Fruit fly (Drosophila melanogaster) whole organism, embryonic: ENCODE measurements around the gene Spn88Ea.
A peak's percentile ranks its signal among the peaks of the same experiment; 100 is the strongest.

Experiments
- Atf6 ChIP-seq: fragments of 200-800 bp; sonication (Bioruptor generic); IDR thresholded peaks from 2 replicates; pipeline ENCODE4 v1.3.6; 2022; ENCODE audit warnings: missing biosample characterization, missing genetic modification characterization
- B-H1 ChIP-seq: fragments of 200-800 bp; sonication (Bioruptor generic); IDR thresholded peaks from 3 replicates; pipeline ENCODE4 v1.3.6; 2022; ENCODE audit warnings: missing biosample characterization, missing genetic modification characterization
- B-H2 ChIP-seq: fragments of 200-800 bp; sonication (Bioruptor generic); optimal IDR thresholded peaks from 2 replicates; lab custom pipeline; 2018; ENCODE audit warnings: missing biosample characterization, mild to moderate bottlenecking, missing genetic modification characterization
- CG10274 ChIP-seq: fragments of 200-800 bp; sonication (Bioruptor generic); optimal IDR thresholded peaks from 3 replicates; lab custom pipeline; 2017; ENCODE audit warnings: missing biosample characterization, mild to moderate bottlenecking, missing genetic modification characterization
- CG10431 ChIP-seq: fragments of 200-800 bp; sonication (Bioruptor generic); optimal IDR thresholded peaks from 3 replicates; lab custom pipeline; 2018; ENCODE audit warnings: missing biosample characterization, mild to moderate bottlenecking, missing genetic modification characterization
- CG10979 ChIP-seq: fragments of 200-800 bp; sonication (Bioruptor generic); optimal IDR thresholded peaks from 2 replicates; lab custom pipeline; 2018; ENCODE audit warnings: missing biosample characterization, mild to moderate bottlenecking, missing genetic modification characterization, moderate library complexity
- CG11085 ChIP-seq: fragments of 200-800 bp; sonication (Bioruptor generic); IDR thresholded peaks from 2 replicates; pipeline ENCODE4 v1.3.6; 2022; ENCODE audit warnings: missing biosample characterization, missing genetic modification characterization
- CG11560 ChIP-seq: fragments of 200-800 bp; sonication (Bioruptor generic); IDR thresholded peaks from 3 replicates; pipeline ENCODE4 v1.3.6; 2022; ENCODE audit warnings: missing biosample characterization, missing genetic modification characterization
- CG14710 ChIP-seq: fragments of 200-800 bp; sonication (Bioruptor generic); optimal IDR thresholded peaks from 3 replicates; lab custom pipeline; 2019; ENCODE audit warnings: missing biosample characterization, mild to moderate bottlenecking, missing genetic modification characterization, moderate library complexity
- CG1529 ChIP-seq: fragments of 200-800 bp; sonication (Bioruptor generic); optimal IDR thresholded peaks from 3 replicates; lab custom pipeline; 2018; ENCODE audit warnings: missing biosample characterization, missing genetic modification characterization
- CG16779 ChIP-seq: fragments of 200-800 bp; sonication (Bioruptor generic); IDR thresholded peaks from 2 replicates; pipeline ENCODE4 v1.3.6; 2022; ENCODE audit warnings: missing biosample characterization, missing genetic modification characterization
- CG2875 ChIP-seq: fragments of 200-800 bp; sonication (Bioruptor generic); optimal IDR thresholded peaks from 2 replicates; lab custom pipeline; 2017; ENCODE audit warnings: missing biosample characterization, mild to moderate bottlenecking, missing genetic modification characterization, missing genetic modification reagents
- CG43689 ChIP-seq: fragments of 200-800 bp; sonication (Bioruptor generic); IDR thresholded peaks from 2 replicates; pipeline ENCODE4 v1.3.6; 2022; ENCODE audit warnings: missing biosample characterization, missing genetic modification characterization
- CG5180 ChIP-seq: fragments of 200-800 bp; sonication (Bioruptor generic); optimal IDR thresholded peaks from 3 replicates; lab custom pipeline; 2017; ENCODE audit warnings: missing biosample characterization, missing genetic modification characterization, mild to moderate bottlenecking, moderate library complexity, missing genetic modification reagents
- CG6254 ChIP-seq: fragments of 200-800 bp; sonication (Bioruptor generic); optimal IDR thresholded peaks from 3 replicates; lab custom pipeline; 2017; ENCODE audit warnings: mild to moderate bottlenecking, missing biosample characterization, missing genetic modification reagents, missing genetic modification characterization
- CG6791 ChIP-seq: fragments of 200-800 bp; sonication (Bioruptor generic); IDR thresholded peaks from 3 replicates; pipeline ENCODE4 v1.3.6; 2022; ENCODE audit warnings: missing biosample characterization, missing genetic modification characterization; ENCODE audit not compliant: partially characterized antibody
- CG7786 ChIP-seq: fragments of 200-800 bp; sonication (Bioruptor generic); optimal IDR thresholded peaks from 2 replicates; lab custom pipeline; 2016; ENCODE audit warnings: missing biosample characterization, missing genetic modification characterization
- CG8765 ChIP-seq: fragments of 200-800 bp; sonication (Bioruptor generic); IDR thresholded peaks from 2 replicates; pipeline ENCODE4 v1.3.6; 2022; ENCODE audit warnings: missing biosample characterization, missing genetic modification characterization
- D19B ChIP-seq: fragments of 200-800 bp; sonication (Bioruptor generic); optimal IDR thresholded peaks from 2 replicates; lab custom pipeline; 2017; ENCODE audit warnings: missing biosample characterization, mild to moderate bottlenecking, missing genetic modification characterization
- Deaf1 ChIP-seq: fragments of 200-800 bp; optimal IDR thresholded peaks from 3 replicates; lab custom pipeline; 2019; ENCODE audit warnings: missing biosample characterization, mild to moderate bottlenecking, missing genetic modification characterization, moderate library complexity
- Gug ChIP-seq: fragments of 200-800 bp; sonication (Bioruptor generic); IDR thresholded peaks from 4 replicates; pipeline ENCODE4 v1.3.6; 2022; ENCODE audit warnings: missing biosample characterization, missing genetic modification characterization
- Hey ChIP-seq: fragments of 200-800 bp; sonication (Bioruptor generic); optimal IDR thresholded peaks from 3 replicates; lab custom pipeline; 2018; ENCODE audit warnings: missing biosample characterization, mild to moderate bottlenecking, missing genetic modification characterization
- Hr3 ChIP-seq: fragments of 200-800 bp; sonication (Bioruptor generic); optimal IDR thresholded peaks from 3 replicates; lab custom pipeline; 2016; ENCODE audit warnings: missing biosample characterization, missing genetic modification characterization
- Hr51 ChIP-seq, 2 experiments: fragments of 200-800 bp; sonication (Bioruptor generic); optimal IDR thresholded peaks; 2 replicates in 1 of 2; 3 replicates in 1 of 2; lab custom pipeline; 2016 to 2018; ENCODE audit warnings: missing biosample characterization in 2 of 2, missing genetic modification characterization in 2 of 2, mild to moderate bottlenecking in 1 of 2, moderate library complexity in 1 of 2
- Jarid2 ChIP-seq: fragments of 200-800 bp; sonication (Bioruptor generic); optimal IDR thresholded peaks from 3 replicates; lab custom pipeline; 2017; ENCODE audit warnings: mild to moderate bottlenecking, missing biosample characterization, missing genetic modification reagents, missing genetic modification characterization
- MESR4 ChIP-seq: fragments of 200-800 bp; sonication (Bioruptor generic); optimal IDR thresholded peaks from 2 replicates; lab custom pipeline; 2018; ENCODE audit warnings: missing biosample characterization, mild to moderate bottlenecking, missing genetic modification characterization, moderate library complexity
- Mad ChIP-seq: fragments of 200-800 bp; sonication (Bioruptor generic); optimal IDR thresholded peaks from 2 replicates; lab custom pipeline; 2016; ENCODE audit warnings: missing biosample characterization, missing genetic modification characterization
- Neu2 ChIP-seq: fragments of 200-800 bp; sonication (Bioruptor generic); optimal IDR thresholded peaks from 3 replicates; lab custom pipeline; 2016; ENCODE audit warnings: missing biosample characterization, missing genetic modification characterization, borderline replicate concordance
- Rx ChIP-seq: fragments of 200-800 bp; sonication (Bioruptor generic); IDR thresholded peaks from 2 replicates; pipeline ENCODE4 v1.3.6; 2022; ENCODE audit warnings: missing biosample characterization, missing genetic modification characterization
- Spps ChIP-seq: fragments of 200-800 bp; sonication (Bioruptor generic); optimal IDR thresholded peaks from 2 replicates; lab custom pipeline; 2018; ENCODE audit warnings: missing biosample characterization, mild to moderate bottlenecking, missing genetic modification characterization
- Ssrp ChIP-seq: fragments of 200-800 bp; sonication (Bioruptor generic); optimal IDR thresholded peaks from 2 replicates; lab custom pipeline; 2018; ENCODE audit warnings: missing biosample characterization, mild to moderate bottlenecking, missing genetic modification characterization, moderate library complexity
- bigmax ChIP-seq: fragments of 200-800 bp; sonication (Bioruptor generic); optimal IDR thresholded peaks from 2 replicates; lab custom pipeline; 2018; ENCODE audit warnings: missing biosample characterization, mild to moderate bottlenecking, missing genetic modification characterization
- bsh ChIP-seq, 2 experiments: fragments of 200-800 bp; sonication (Bioruptor generic); optimal IDR thresholded peaks; 2 replicates each; lab custom pipeline; 2017 to 2018; ENCODE audit warnings: mild to moderate bottlenecking in 2 of 2, missing biosample characterization in 2 of 2, missing genetic modification characterization in 2 of 2, moderate library complexity in 1 of 2
- btn ChIP-seq: fragments of 200-800 bp; sonication (Bioruptor generic); optimal IDR thresholded peaks from 2 replicates; lab custom pipeline; 2016; ENCODE audit warnings: missing biosample characterization, missing genetic modification characterization
- chif ChIP-seq, 2 experiments: fragments of 200-800 bp; sonication (Bioruptor generic); optimal IDR thresholded peaks; 3 replicates each; lab custom pipeline; 2016; ENCODE audit warnings: missing biosample characterization in 2 of 2, missing genetic modification characterization in 2 of 2
- chm ChIP-seq: fragments of 200-800 bp; sonication (Bioruptor generic); IDR thresholded peaks from 2 replicates; pipeline ENCODE4 v1.3.6; 2022; ENCODE audit warnings: missing biosample characterization, missing genetic modification characterization
- cwo ChIP-seq: fragments of 200-800 bp; sonication (Bioruptor generic); optimal IDR thresholded peaks from 3 replicates; lab custom pipeline; 2017; ENCODE audit warnings: missing biosample characterization, missing genetic modification characterization, mild to moderate bottlenecking, moderate library complexity, missing genetic modification reagents
- da ChIP-seq: fragments of 200-800 bp; sonication (Bioruptor generic); optimal IDR thresholded peaks from 2 replicates; lab custom pipeline; 2016; ENCODE audit warnings: missing biosample characterization, missing genetic modification characterization
- dm ChIP-seq: fragments of 200-800 bp; sonication (Bioruptor generic); optimal IDR thresholded peaks from 3 replicates; lab custom pipeline; 2016; ENCODE audit warnings: missing biosample characterization, missing genetic modification characterization
- en ChIP-seq: fragments of 200-800 bp; sonication (Bioruptor generic); optimal IDR thresholded peaks from 2 replicates; lab custom pipeline; 2016; ENCODE audit warnings: missing biosample characterization, missing genetic modification characterization
- gem ChIP-seq: fragments of 200-800 bp; sonication (Bioruptor generic); optimal IDR thresholded peaks from 2 replicates; lab custom pipeline; 2019; ENCODE audit warnings: missing biosample characterization, mild to moderate bottlenecking, missing genetic modification characterization, moderate library complexity
- grn ChIP-seq: fragments of 200-800 bp; sonication (Bioruptor generic); optimal IDR thresholded peaks from 3 replicates; lab custom pipeline; 2017; ENCODE audit warnings: missing biosample characterization, missing genetic modification characterization
- hth ChIP-seq: fragments of >200 bp; optimal IDR thresholded peaks from 2 replicates; lab custom pipeline; 2017; ENCODE audit warnings: inconsistent platforms
- insv ChIP-seq, 2 experiments: fragments of 200-800 bp; sonication (Bioruptor generic); optimal IDR thresholded peaks; 3 replicates each; lab custom pipeline; 2016 to 2018; ENCODE audit warnings: missing biosample characterization in 2 of 2, missing genetic modification characterization in 2 of 2
- jigr1 ChIP-seq: fragments of 200-800 bp; sonication (Bioruptor generic); IDR thresholded peaks from 3 replicates; pipeline ENCODE4 v1.3.6; 2022; ENCODE audit warnings: missing biosample characterization, missing genetic modification characterization
- mld ChIP-seq: fragments of 200-800 bp; sonication (Bioruptor generic); IDR thresholded peaks from 3 replicates; pipeline ENCODE4 v1.3.6; 2022; ENCODE audit warnings: missing biosample characterization, missing genetic modification characterization; ENCODE audit not compliant: partially characterized antibody
- odd ChIP-seq: fragments of 200-800 bp; sonication (Bioruptor generic); optimal IDR thresholded peaks from 2 replicates; lab custom pipeline; 2017; ENCODE audit warnings: missing biosample characterization, mild to moderate bottlenecking, missing genetic modification characterization
- pho ChIP-seq: fragments of 200-800 bp; sonication (Bioruptor generic); optimal IDR thresholded peaks from 2 replicates; lab custom pipeline; 2016; ENCODE audit warnings: missing biosample characterization, missing genetic modification characterization
- sd ChIP-seq: fragments of 200-800 bp; sonication (Bioruptor generic); optimal IDR thresholded peaks from 3 replicates; lab custom pipeline; 2018; ENCODE audit warnings: missing biosample characterization, mild to moderate bottlenecking, missing genetic modification characterization, moderate library complexity
- tap ChIP-seq: fragments of 200-800 bp; optimal IDR thresholded peaks from 3 replicates; lab custom pipeline; 2019; ENCODE audit warnings: missing biosample characterization, mild to moderate bottlenecking, missing genetic modification characterization, moderate library complexity
- zf30C ChIP-seq: fragments of 200-800 bp; sonication (Bioruptor generic); optimal IDR thresholded peaks from 3 replicates; lab custom pipeline; 2018; ENCODE audit warnings: missing biosample characterization, mild to moderate bottlenecking, missing genetic modification characterization

Gene Spn88Ea

dm6 chr3R:15231635-15232138, 25.4 kb upstream of the Spn88Ea start (continued):
- TF ChIP-seq CG14710 (tag; lab: Kevin White, UChicago), result no peak
- no peak for TF ChIP-seq en (GFP tag; lab: Kevin White, UChicago)
- no peak for TF ChIP-seq Hr51 (GFP tag; optimal IDR thresholded peaks at IDR 0.05; lab: Kevin White, UChicago)
- TF ChIP-seq chm (GFP tag; lab: Robert Waterston, UW), result no peak
- no peak for TF ChIP-seq CG8765 (GFP tag; lab: Robert Waterston, UW)
- TF ChIP-seq Atf6, result no peak
- TF ChIP-seq CG10979 (tag; lab: Kevin White, UChicago), result no peak
- no peak for TF ChIP-seq CG16779
- no peak for TF ChIP-seq CG2875 (GFP tag; lab: Kevin White, UChicago)
- TF ChIP-seq bsh (GFP tag; optimal IDR thresholded peaks at IDR 0.05; lab: Kevin White, UChicago), result no peak
- no peak for TF ChIP-seq B-H1 (GFP tag; lab: Robert Waterston, UW)
- no peak for TF ChIP-seq mld (GFP tag; lab: Robert Waterston, UW)
- TF ChIP-seq grn (GFP tag; lab: Kevin White, UChicago), result peak; percentile 42
- no peak for TF ChIP-seq Rx (GFP tag; lab: Robert Waterston, UW)
- TF ChIP-seq Ssrp, result no peak
- no peak for TF ChIP-seq bigmax
- TF ChIP-seq gem (tag; lab: Kevin White, UChicago), result no peak
- no peak for TF ChIP-seq CG6254 (GFP tag; lab: Kevin White, UChicago)
- no peak for TF ChIP-seq Hr3 (GFP tag; lab: Kevin White, UChicago)
- no peak for TF ChIP-seq CG7786 (GFP tag; lab: Kevin White, UChicago)
- no peak for TF ChIP-seq chif (GFP tag; optimal IDR thresholded peaks at IDR 0.05; lab: Kevin White, UChicago)
- TF ChIP-seq Gug (GFP tag; lab: Robert Waterston, UW), result no peak
- no peak for TF ChIP-seq insv (GFP tag; optimal IDR thresholded peaks at IDR 0.05; lab: Kevin White, UChicago)
- peak; percentile 97 for TF ChIP-seq sd (tag; lab: Kevin White, UChicago)
- no peak for TF ChIP-seq MESR4 (GFP tag; lab: Kevin White, UChicago)
- peak; percentile 34 for TF ChIP-seq zf30C
- TF ChIP-seq dm (GFP tag; lab: Kevin White, UChicago), result no peak
- TF ChIP-seq CG5180, result no peak
- no peak for TF ChIP-seq CG11560 (tag; lab: Robert Waterston, UW)
- no peak for TF ChIP-seq B-H2 (GFP tag; lab: Kevin White, UChicago)
- TF ChIP-seq CG11085 (GFP tag; lab: Robert Waterston, UW), result no peak
- no peak for TF ChIP-seq Deaf1 (tag; lab: Kevin White, UChicago)
- TF ChIP-seq Jarid2 (GFP tag; lab: Kevin White, UChicago), result no peak
- TF ChIP-seq pho, result no peak
- TF ChIP-seq CG1529 (GFP tag; lab: Kevin White, UChicago), result no peak
- no peak for TF ChIP-seq odd
- no peak for TF ChIP-seq Spps (tag; lab: Kevin White, UChicago)
- no peak for TF ChIP-seq CG6791 (GFP tag; lab: Robert Waterston, UW)
- no peak for TF ChIP-seq da (GFP tag; lab: Kevin White, UChicago)
- TF ChIP-seq D19B (GFP tag; lab: Kevin White, UChicago), result no peak
- TF ChIP-seq CG10431 (GFP tag; lab: Kevin White, UChicago), result no peak
- no peak for TF ChIP-seq Hey
- TF ChIP-seq cwo (GFP tag; lab: Kevin White, UChicago), result peak; percentile 1
- no peak for TF ChIP-seq Mad (GFP tag; lab: Kevin White, UChicago)
- TF ChIP-seq jigr1 (GFP tag; lab: Robert Waterston, UW), result no peak
- TF ChIP-seq CG43689 (GFP tag; lab: Robert Waterston, UW), result no peak
- TF ChIP-seq Neu2, result no peak
- TF ChIP-seq CG10274, result no peak
- no peak for TF ChIP-seq hth (lab: Kevin White, UChicago)
- TF ChIP-seq btn, result no peak
- no peak for TF ChIP-seq tap
